Worm (Caenorhabditis elegans) whole organism, L4 larva: ENCODE measurements around the gene alx-1.

Experiments used
- Y75B8A.6 ChIP-seq: fragments of 200-800 bp; sonication (Bioruptor generic); IDR thresholded peaks from 2 replicates; pipeline ENCODE4 v1.3.6; 2022; ENCODE audit warnings: missing genetic modification reagents, missing genetic modification characterization, missing compliant biosample characterization
- aha-1 ChIP-seq: fragments of 150-350 bp; peaks from one replicate; lab custom pipeline; 2014; ENCODE audit warnings: missing biosample characterization, missing genetic modification characterization
- aly-2 ChIP-seq: sonication (generic microtip); optimal IDR thresholded peaks from 2 replicates; lab custom pipeline; 2018; ENCODE audit warnings: missing biosample characterization, missing genetic modification characterization
- ceh-20 ChIP-seq: fragments of 200-800 bp; sonication (Bioruptor generic); IDR thresholded peaks from 2 replicates; pipeline ENCODE4 v1.3.6; 2022; ENCODE audit warnings: missing genetic modification reagents, missing genetic modification characterization, missing compliant biosample characterization
- ceh-62 ChIP-seq: sonication (generic microtip); optimal IDR thresholded peaks from 2 replicates; lab custom pipeline; 2017; ENCODE audit warnings: missing biosample characterization, missing genetic modification characterization
- ctbp-1 ChIP-seq: fragments of 200-800 bp; sonication (Bioruptor generic); IDR thresholded peaks from 2 replicates; pipeline ENCODE4 v1.3.6; 2022; ENCODE audit warnings: missing genetic modification reagents, missing genetic modification characterization, missing compliant biosample characterization
- daf-16 ChIP-seq, 3 experiments: sonication (generic microtip); optimal IDR thresholded peaks; 2 replicates each; lab custom pipeline; 2016 to 2017; ENCODE audit warnings: missing genetic modification characterization in 3 of 3, missing genetic modification reagents in 3 of 3, mild to moderate bottlenecking in 2 of 3, missing compliant biosample characterization in 2 of 3, missing biosample characterization in 1 of 3, moderate library complexity in 1 of 3
- dmd-6 ChIP-seq: fragments of 200-800 bp; sonication (Bioruptor generic); IDR thresholded peaks from 2 replicates; pipeline ENCODE4 v1.3.6; 2022; ENCODE audit warnings: missing genetic modification reagents, missing genetic modification characterization, missing compliant biosample characterization
- dpl-1 ChIP-seq: fragments of 150-350 bp; optimal IDR thresholded peaks from 2 replicates; lab custom pipeline; 2014; ENCODE audit warnings: missing biosample characterization, missing genetic modification reagents, missing genetic modification characterization
- dve-1 ChIP-seq: sonication (generic microtip); optimal IDR thresholded peaks from 2 replicates; lab custom pipeline; 2017; ENCODE audit warnings: antibody characterized with exemption, mild to moderate bottlenecking, missing genetic modification characterization, missing compliant biosample characterization; ENCODE audit not compliant: insufficient read depth
- hlh-11 ChIP-seq: fragments of 200-800 bp; sonication (Bioruptor generic); optimal IDR thresholded peaks from 2 replicates; lab custom pipeline; 2018; ENCODE audit warnings: mild to moderate bottlenecking, missing genetic modification characterization, missing compliant biosample characterization
- hlh-30 ChIP-seq: sonication (generic microtip); optimal IDR thresholded peaks from 2 replicates; lab custom pipeline; 2017; ENCODE audit warnings: antibody characterized with exemption, mild to moderate bottlenecking, missing genetic modification characterization, missing compliant biosample characterization; ENCODE audit not compliant: insufficient read depth
- jun-1 ChIP-seq: fragments of 150-350 bp; optimal IDR thresholded peaks from 2 replicates; lab custom pipeline; 2014; ENCODE audit warnings: missing biosample characterization, missing genetic modification reagents, missing genetic modification characterization
- lin-15B ChIP-seq: fragments of 150-350 bp; sonication (generic microtip); optimal IDR thresholded peaks from 3 replicates; lab custom pipeline; 2014; ENCODE audit warnings: missing biosample characterization, missing genetic modification characterization
- lin-29 ChIP-seq: fragments of 200-800 bp; sonication (Bioruptor generic); IDR thresholded peaks from 2 replicates; pipeline ENCODE4 v1.3.6; 2022; ENCODE audit warnings: missing genetic modification reagents, missing genetic modification characterization, missing compliant biosample characterization
- lsy-2 ChIP-seq, 2 experiments: fragments of 150-350 bp in 1 of 2; sonication (generic microtip) in 1 of 2; optimal IDR thresholded peaks; 2 replicates each; lab custom pipeline; 2014 to 2017; ENCODE audit warnings: missing biosample characterization in 2 of 2, missing genetic modification characterization in 2 of 2
- mep-1 ChIP-seq: fragments of 150-350 bp; sonication (generic microtip); optimal IDR thresholded peaks from 3 replicates; lab custom pipeline; 2014; ENCODE audit warnings: missing biosample characterization, missing genetic modification characterization
- mxl-2 ChIP-seq: fragments of 200-800 bp; sonication (Bioruptor generic); conservative IDR thresholded peaks from 2 replicates; pipeline ENCODE4 v1.3.6; 2022; ENCODE audit warnings: missing genetic modification reagents, missing genetic modification characterization, missing compliant biosample characterization
- nhr-102 ChIP-seq: sonication (generic microtip); optimal IDR thresholded peaks from 2 replicates; lab custom pipeline; 2016; ENCODE audit warnings: mild to moderate bottlenecking, missing genetic modification characterization, moderate library complexity, missing compliant biosample characterization
- nhr-28 ChIP-seq: fragments of 150-350 bp; optimal IDR thresholded peaks from 2 replicates; lab custom pipeline; 2014; ENCODE audit warnings: missing biosample characterization, missing genetic modification characterization
- nhr-77 ChIP-seq: fragments of 150-350 bp; optimal IDR thresholded peaks from 2 replicates; lab custom pipeline; 2014; ENCODE audit warnings: missing biosample characterization, missing genetic modification characterization
- pha-4 ChIP-seq, 2 experiments: fragments of 150-350 bp in 1 of 2; fragments of 200-800 bp in 1 of 2; sonication (Bioruptor generic) in 1 of 2; IDR thresholded peaks in 1 of 2; optimal IDR thresholded peaks in 1 of 2; 2 replicates each; pipeline versions ENCODE4 v1.3.6 to Lab custom; 2014 to 2022; ENCODE audit warnings: missing genetic modification characterization in 2 of 2, missing genetic modification reagents in 2 of 2, missing biosample characterization in 1 of 2, missing compliant biosample characterization in 1 of 2
- php-3 ChIP-seq: fragments of 200-800 bp; sonication (Bioruptor generic); IDR thresholded peaks from 2 replicates; pipeline ENCODE4 v1.3.6; 2022; ENCODE audit warnings: missing genetic modification reagents, missing genetic modification characterization, missing compliant biosample characterization
- pqm-1 ChIP-seq: sonication (generic microtip); optimal IDR thresholded peaks from 2 replicates; lab custom pipeline; 2017; ENCODE audit warnings: missing biosample characterization, missing genetic modification characterization
- rbr-2 ChIP-seq: sonication (generic microtip); optimal IDR thresholded peaks from 2 replicates; lab custom pipeline; 2016; ENCODE audit warnings: missing genotype, missing genetic modification characterization, missing compliant biosample characterization
- snpc-4 ChIP-seq: fragments of 150-350 bp; optimal IDR thresholded peaks from 2 replicates; lab custom pipeline; 2014; ENCODE audit warnings: missing biosample characterization, missing genetic modification characterization
- spr-3 ChIP-seq: fragments of 200-800 bp; sonication (Bioruptor generic); optimal IDR thresholded peaks from 2 replicates; lab custom pipeline; 2018; ENCODE audit warnings: mild to moderate bottlenecking, missing genetic modification characterization, missing compliant biosample characterization
- unc-62 ChIP-seq, 3 experiments: fragments of 150-350 bp in 1 of 3; sonication (generic microtip); optimal IDR thresholded peaks in 2 of 3; peaks in 1 of 3; 1 replicate in 1 of 3; 2 replicates in 2 of 3; lab custom pipeline; 2014 to 2017; ENCODE audit warnings: missing biosample characterization in 3 of 3, missing genetic modification characterization in 3 of 3, missing genetic modification reagents in 3 of 3, missing genotype in 1 of 3
- ztf-11 ChIP-seq: fragments of 150-350 bp; optimal IDR thresholded peaks from 2 replicates; lab custom pipeline; 2014; ENCODE audit warnings: missing biosample characterization, missing genetic modification characterization

Gene alx-1

DNA sequence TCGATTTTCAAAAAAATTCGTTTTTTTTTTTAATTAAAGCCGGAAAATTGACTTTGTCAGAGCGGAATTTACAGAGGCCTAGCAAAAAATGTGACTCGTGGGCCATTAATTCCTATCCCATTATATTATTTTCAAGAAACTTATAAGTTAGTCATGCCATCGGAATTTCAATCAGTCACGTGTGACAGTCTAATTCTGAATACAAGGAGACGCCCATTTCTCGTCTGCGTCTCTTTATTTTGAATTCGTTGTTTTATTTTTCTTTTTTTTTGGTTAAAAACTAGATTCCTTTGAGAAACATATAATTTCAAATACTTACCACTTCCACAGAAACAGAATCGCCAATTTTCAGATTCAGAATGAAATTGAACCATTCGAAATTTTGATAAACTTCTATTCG is 48.4 kb upstream of the alx-1 start:
- TF ChIP-seq hlh-30 (tag; lab: Kevin White, UChicago) (peak; percentile 7), dve-1 (tag; lab: Kevin White, UChicago) (peak; percentile 2), jun-1 (tag; lab: Kevin White, UChicago) (no peak)

ce11 chrIII:9910608-9911479 is 46.3 kb upstream of the alx-1 start, which contains the start of the genes cyld-1 and F40F12.9:
TSS of gene cyld-1 (minus strand) at chrIII:9910658.
TSS of gene F40F12.9 (plus strand) at chrIII:9911328.
- TF ChIP-seq ctbp-1 (no peak), unc-62 (GFP tag; optimal IDR thresholded peaks at IDR 0.05 in 1 of 2; lab: Kevin White, UChicago) (no peak), unc-62 (tag; optimal IDR thresholded peaks at IDR 0.05; lab: Kevin White, UChicago) (no peak), dve-1 (tag; lab: Kevin White, UChicago) (peak; percentile 1), nhr-77 (tag; lab: Kevin White, UChicago) (peak; percentile 15), aha-1 (tag; lab: Kevin White, UChicago) (no peak), dmd-6 (GFP tag; lab: Robert Waterston, UW) (peak; percentile 48; the same call in 1 of the 2 replicates), hlh-11 (tag; lab: Kevin White, UChicago) (peak; percentile 9), lin-15B (no peak), pha-4 (GFP tag; IDR thresholded peaks at IDR 0.05; lab: Robert Waterston, UW) (no peak), pha-4 (tag; optimal IDR thresholded peaks at IDR 0.05; lab: Kevin White, UChicago) (peak; percentile 62), aly-2 (tag; lab: Kevin White, UChicago) (no peak), ceh-62 (no peak), lin-29 (GFP tag; lab: Robert Waterston, UW) (no peak), ztf-11 (tag; lab: Kevin White, UChicago) (no peak), spr-3 (no peak), daf-16 (GFP tag; optimal IDR thresholded peaks at IDR 0.05; lab: Kevin White, UChicago) (no peak), daf-16 (tag; optimal IDR thresholded peaks at IDR 0.05; lab: Kevin White, UChicago) (peak; percentile 51), snpc-4 (tag; lab: Kevin White, UChicago) (no peak), pqm-1 (tag; lab: Kevin White, UChicago) (peak; percentile 54), Y75B8A.6 (GFP tag; lab: Robert Waterston, UW) (no peak), nhr-102 (no peak)

DNA sequence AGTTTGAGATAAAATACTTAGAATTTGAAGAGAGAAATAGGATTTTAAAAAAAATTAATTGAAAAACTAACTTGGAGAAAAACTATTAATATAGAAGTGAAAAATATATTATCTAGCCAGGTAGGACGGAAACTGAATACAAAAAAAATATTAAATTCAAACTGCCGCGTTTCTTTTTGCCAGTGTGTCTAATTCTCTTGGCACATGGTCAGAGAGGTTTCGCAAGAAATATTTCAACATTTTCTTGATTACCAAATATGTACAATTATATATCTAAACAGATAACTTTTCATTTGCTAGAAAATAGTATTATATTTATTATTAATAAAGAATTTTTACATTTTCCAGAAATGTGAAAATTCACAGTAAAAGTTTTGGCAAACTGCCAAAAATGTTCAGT is 44.6 kb upstream of the alx-1 start:
- TF ChIP-seq hlh-30 (tag; lab: Kevin White, UChicago) = peak; percentile 39
- TF ChIP-seq mep-1 (tag; lab: Kevin White, UChicago) = no peak
- peak; percentile 55 for TF ChIP-seq dpl-1
- TF ChIP-seq daf-16 (GFP tag; optimal IDR thresholded peaks at IDR 0.05; lab: Kevin White, UChicago) = no peak
- peak; percentile 19 for TF ChIP-seq daf-16 (tag; optimal IDR thresholded peaks at IDR 0.05; lab: Kevin White, UChicago)
- TF ChIP-seq lsy-2 (tag; optimal IDR thresholded peaks at IDR 0.05; lab: Kevin White, UChicago) = peak in 1 of 2 experiments; percentile 6

DNA sequence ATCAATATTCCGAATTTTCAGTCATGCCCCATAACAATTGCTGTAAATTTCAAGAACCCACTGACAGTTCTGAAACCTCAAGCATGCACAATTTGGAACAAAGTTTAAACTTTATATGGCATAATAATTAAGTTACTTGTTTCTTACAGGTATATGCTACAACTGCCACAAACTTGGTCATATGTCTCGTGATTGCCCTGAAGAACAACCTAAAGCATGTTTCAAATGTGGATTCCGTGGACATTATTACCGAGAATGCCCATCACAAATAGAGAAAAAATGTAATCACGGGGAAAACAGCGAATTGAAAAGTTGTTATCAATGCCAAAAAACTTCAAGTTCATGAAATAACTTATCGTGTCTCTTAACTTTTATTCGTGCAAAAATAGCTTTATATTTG is 44.2 kb upstream of the alx-1 start:
- TF ChIP-seq rbr-2 (tag; lab: Kevin White, UChicago) (no peak), aha-1 (tag; lab: Kevin White, UChicago) (peak; percentile 96), mxl-2 (no peak), nhr-28 (tag; lab: Kevin White, UChicago) (peak; percentile 0), ceh-20 (GFP tag; lab: Robert Waterston, UW) (no peak), Y75B8A.6 (GFP tag; lab: Robert Waterston, UW) (no peak), dve-1 (tag; lab: Kevin White, UChicago) (peak; percentile 62), dmd-6 (GFP tag; lab: Robert Waterston, UW) (peak; percentile 44), hlh-30 (tag; lab: Kevin White, UChicago) (peak; percentile 41), hlh-11 (tag; lab: Kevin White, UChicago) (peak; percentile 34), daf-16 (GFP tag; optimal IDR thresholded peaks at IDR 0.05; lab: Kevin White, UChicago) (no peak), daf-16 (tag; optimal IDR thresholded peaks at IDR 0.05; lab: Kevin White, UChicago) (peak; percentile 48), php-3 (0 out of 2 replicates have a peak, but pooled peaks have one; percentile 55)
